Fruit fly (Drosophila melanogaster) whole organism, embryonic: ENCODE results near the gene TBC1D16.

Source experiments
- Adf1 ChIP-seq: fragments of 200-800 bp; sonication (Bioruptor generic); IDR thresholded peaks from 2 replicates; pipeline ENCODE4 v1.3.6; 2022; ENCODE audit warnings: missing biosample characterization, missing genetic modification characterization
- Aef1 ChIP-seq: fragments of 200-800 bp; sonication (Bioruptor generic); IDR thresholded peaks from 3 replicates; pipeline ENCODE4 v1.3.6; 2022; ENCODE audit warnings: missing biosample characterization, missing genetic modification characterization
- Awh ChIP-seq: fragments of 200-800 bp; sonication (Bioruptor generic); IDR thresholded peaks from 2 replicates; pipeline ENCODE4, ENCODE4 v1.3.6; 2022; ENCODE audit warnings: missing biosample characterization, missing genetic modification characterization
- CG10462 ChIP-seq: fragments of 200-800 bp; sonication (Bioruptor generic); optimal IDR thresholded peaks from 2 replicates; lab custom pipeline; 2016; ENCODE audit warnings: missing biosample characterization, missing genetic modification characterization
- CG11723 ChIP-seq: fragments of 200-800 bp; sonication (Bioruptor generic); optimal IDR thresholded peaks from 2 replicates; lab custom pipeline; 2017; ENCODE audit warnings: missing biosample characterization, mild to moderate bottlenecking, missing genetic modification characterization
- CG12104 ChIP-seq: fragments of 200-800 bp; sonication (Bioruptor generic); optimal IDR thresholded peaks from 3 replicates; lab custom pipeline; 2016; ENCODE audit warnings: missing biosample characterization, missing genetic modification characterization
- CG12942 ChIP-seq: fragments of 200-800 bp; sonication (Bioruptor generic); optimal IDR thresholded peaks from 3 replicates; lab custom pipeline; 2016; ENCODE audit warnings: missing biosample characterization, missing genetic modification characterization
- CG14860 ChIP-seq: fragments of 200-800 bp; sonication (Bioruptor generic); IDR thresholded peaks from 3 replicates; pipeline ENCODE4 v1.3.6; 2022; ENCODE audit warnings: missing biosample characterization, missing genetic modification characterization; ENCODE audit not compliant: partially characterized antibody
- CG15073 ChIP-seq: fragments of 200-800 bp; sonication (Bioruptor generic); optimal IDR thresholded peaks from 2 replicates; lab custom pipeline; 2016; ENCODE audit warnings: missing biosample characterization, missing genetic modification characterization
- CG16815 ChIP-seq: fragments of 200-800 bp; sonication (Bioruptor generic); optimal IDR thresholded peaks from 3 replicates; lab custom pipeline; 2017; ENCODE audit warnings: missing biosample characterization, mild to moderate bottlenecking, missing genetic modification characterization
- CG17802 ChIP-seq: fragments of 200-800 bp; sonication (Bioruptor generic); optimal IDR thresholded peaks from 2 replicates; lab custom pipeline; 2018; ENCODE audit warnings: missing biosample characterization, mild to moderate bottlenecking, missing genetic modification characterization, moderate library complexity
- CG1792 ChIP-seq: fragments of 200-800 bp; sonication (Bioruptor generic); optimal IDR thresholded peaks from 2 replicates; lab custom pipeline; 2016; ENCODE audit warnings: missing biosample characterization, missing genetic modification characterization
- CG2129 ChIP-seq: fragments of 200-800 bp; sonication (Bioruptor generic); IDR thresholded peaks from 2 replicates; pipeline ENCODE4 v1.3.6; 2022; ENCODE audit warnings: missing biosample characterization, missing genetic modification characterization; ENCODE audit not compliant: partially characterized antibody
- CG2678 ChIP-seq: fragments of 200-800 bp; sonication (Bioruptor generic); optimal IDR thresholded peaks from 3 replicates; lab custom pipeline; 2019; ENCODE audit warnings: missing biosample characterization, mild to moderate bottlenecking, missing genetic modification characterization, moderate library complexity
- CG2712 ChIP-seq: fragments of 200-800 bp; optimal IDR thresholded peaks from 3 replicates; lab custom pipeline; 2019; ENCODE audit warnings: missing biosample characterization, mild to moderate bottlenecking, missing genetic modification characterization, moderate library complexity
- CG2889 ChIP-seq: fragments of 200-800 bp; sonication (Bioruptor generic); IDR thresholded peaks from 3 replicates; pipeline ENCODE4 v1.3.6; 2022; ENCODE audit warnings: missing biosample characterization, missing genetic modification characterization
- CG30431 ChIP-seq: fragments of 200-800 bp; sonication (Bioruptor generic); optimal IDR thresholded peaks from 2 replicates; lab custom pipeline; 2017; ENCODE audit warnings: missing biosample characterization, missing genetic modification characterization
- CG31224 ChIP-seq: fragments of 200-800 bp; sonication (Bioruptor generic); IDR thresholded peaks from 2 replicates; pipeline ENCODE4 v1.3.6; 2022; ENCODE audit warnings: missing biosample characterization, missing genetic modification characterization
- CG32772 ChIP-seq: fragments of 200-800 bp; sonication (Bioruptor generic); IDR thresholded peaks from 2 replicates; pipeline ENCODE4 v1.3.6; 2022; ENCODE audit warnings: missing biosample characterization, missing genetic modification characterization
- CG33213 ChIP-seq: fragments of 200-800 bp; sonication (Bioruptor generic); optimal IDR thresholded peaks from 3 replicates; lab custom pipeline; 2016; ENCODE audit warnings: missing biosample characterization, missing genetic modification characterization
- CG3407 ChIP-seq: fragments of 200-800 bp; sonication (Bioruptor generic); optimal IDR thresholded peaks from 2 replicates; lab custom pipeline; 2018; ENCODE audit warnings: missing biosample characterization, mild to moderate bottlenecking, missing genetic modification characterization
- CG34376 ChIP-seq: fragments of 200-800 bp; sonication (Bioruptor generic); optimal IDR thresholded peaks from 2 replicates; lab custom pipeline; 2018; ENCODE audit warnings: missing biosample characterization, mild to moderate bottlenecking, missing genetic modification characterization
- CG43689 ChIP-seq: fragments of 200-800 bp; sonication (Bioruptor generic); IDR thresholded peaks from 2 replicates; pipeline ENCODE4 v1.3.6; 2022; ENCODE audit warnings: missing biosample characterization, missing genetic modification characterization
- CG6175 ChIP-seq: fragments of 200-800 bp; sonication (Bioruptor generic); IDR thresholded peaks from 3 replicates; pipeline ENCODE4 v1.3.6; 2022; ENCODE audit warnings: missing biosample characterization, missing genetic modification characterization
- CG7556 ChIP-seq: fragments of 200-800 bp; sonication (Bioruptor generic); optimal IDR thresholded peaks from 2 replicates; lab custom pipeline; 2017; ENCODE audit warnings: missing biosample characterization, mild to moderate bottlenecking, missing genetic modification characterization
- CG7839 ChIP-seq: fragments of 200-800 bp; sonication (Bioruptor generic); optimal IDR thresholded peaks from 3 replicates; lab custom pipeline; 2018; ENCODE audit warnings: missing biosample characterization, mild to moderate bottlenecking, missing genetic modification characterization, moderate library complexity
- CG8281 ChIP-seq: fragments of 200-800 bp; sonication (Bioruptor generic); optimal IDR thresholded peaks from 2 replicates; lab custom pipeline; 2018; ENCODE audit warnings: missing biosample characterization, mild to moderate bottlenecking, missing genetic modification characterization, moderate library complexity
- CHES-1-like ChIP-seq: fragments of 200-800 bp; sonication (Bioruptor generic); optimal IDR thresholded peaks from 2 replicates; lab custom pipeline; 2016; ENCODE audit warnings: missing biosample characterization, missing genetic modification characterization
- Dip2 ChIP-seq: fragments of 200-800 bp; sonication (Bioruptor generic); IDR thresholded peaks from 2 replicates; pipeline ENCODE4 v1.3.6; 2022; ENCODE audit warnings: missing biosample characterization, missing genetic modification characterization
- Doc2 ChIP-seq: fragments of 200-800 bp; sonication (Bioruptor generic); IDR thresholded peaks from 2 replicates; pipeline ENCODE4 v1.3.6; 2022; ENCODE audit warnings: missing biosample characterization, missing genetic modification characterization
- H15 ChIP-seq: fragments of 200-800 bp; sonication (Bioruptor generic); IDR thresholded peaks from 3 replicates; pipeline ENCODE4 v1.3.6; 2022; ENCODE audit warnings: missing biosample characterization, missing genetic modification characterization
- Ravus ChIP-seq: fragments of 200-800 bp; sonication (Bioruptor generic); IDR thresholded peaks from 2 replicates; pipeline ENCODE4 v1.3.6; 2022; ENCODE audit warnings: missing biosample characterization, missing genetic modification characterization
- Side ChIP-seq: fragments of 200-800 bp; sonication (Bioruptor generic); optimal IDR thresholded peaks from 2 replicates; lab custom pipeline; 2016; ENCODE audit warnings: missing biosample characterization, missing genetic modification characterization
- al ChIP-seq: fragments of 200-800 bp; sonication (Bioruptor generic); IDR thresholded peaks from 2 replicates; pipeline ENCODE4 v1.3.6; 2022; ENCODE audit warnings: missing biosample characterization, missing genetic modification characterization
- az2 ChIP-seq: fragments of 200-800 bp; sonication (Bioruptor generic); optimal IDR thresholded peaks from 3 replicates; lab custom pipeline; 2016; ENCODE audit warnings: missing biosample characterization, missing genetic modification characterization
- caup ChIP-seq: fragments of 200-800 bp; sonication (Bioruptor generic); optimal IDR thresholded peaks from 3 replicates; lab custom pipeline; 2017; ENCODE audit warnings: missing biosample characterization, mild to moderate bottlenecking, missing genetic modification characterization, moderate library complexity; ENCODE audit not compliant: severe bottlenecking
- chinmo ChIP-seq: fragments of 200-800 bp; sonication (Bioruptor generic); IDR thresholded peaks from 4 replicates; pipeline ENCODE4 v1.3.6; 2022; ENCODE audit warnings: missing biosample characterization, missing genetic modification characterization; ENCODE audit not compliant: partially characterized antibody
- chm ChIP-seq: fragments of 200-800 bp; sonication (Bioruptor generic); IDR thresholded peaks from 2 replicates; pipeline ENCODE4 v1.3.6; 2022; ENCODE audit warnings: missing biosample characterization, missing genetic modification characterization
- croc ChIP-seq: fragments of 200-800 bp; sonication (Bioruptor generic); conservative IDR thresholded peaks from 3 replicates; pipeline ENCODE4 v1.3.6; 2022; ENCODE audit warnings: missing biosample characterization, missing genetic modification characterization
- eyg ChIP-seq: fragments of 200-800 bp; sonication (Bioruptor generic); optimal IDR thresholded peaks from 3 replicates; lab custom pipeline; 2016; ENCODE audit warnings: missing biosample characterization, missing genetic modification characterization
- fd64A ChIP-seq: fragments of 200-800 bp; sonication (Bioruptor generic); optimal IDR thresholded peaks from 3 replicates; lab custom pipeline; 2018; ENCODE audit warnings: missing biosample characterization, mild to moderate bottlenecking, missing genetic modification characterization
- fd96Cb ChIP-seq: fragments of 200-800 bp; sonication (Bioruptor generic); optimal IDR thresholded peaks from 2 replicates; lab custom pipeline; 2018; ENCODE audit warnings: missing biosample characterization, mild to moderate bottlenecking, missing genetic modification characterization, moderate library complexity
- hbn ChIP-seq: fragments of 200-800 bp; sonication (Bioruptor generic); IDR thresholded peaks from 2 replicates; pipeline ENCODE4 v1.3.6; 2022; ENCODE audit warnings: missing biosample characterization, missing genetic modification characterization; ENCODE audit not compliant: partially characterized antibody
- lmd ChIP-seq: fragments of 200-800 bp; sonication (Bioruptor generic); IDR thresholded peaks from 2 replicates; pipeline ENCODE4 v1.3.6; 2022; ENCODE audit warnings: missing biosample characterization, missing genetic modification characterization
- nau ChIP-seq: fragments of 200-800 bp; sonication (Bioruptor generic); optimal IDR thresholded peaks from 3 replicates; lab custom pipeline; 2017; ENCODE audit warnings: missing biosample characterization, mild to moderate bottlenecking, missing genetic modification characterization, missing genetic modification reagents
- p53 ChIP-seq: fragments of 200-800 bp; sonication (Bioruptor generic); optimal IDR thresholded peaks from 2 replicates; lab custom pipeline; 2016; ENCODE audit warnings: missing biosample characterization, missing genetic modification characterization
- phol ChIP-seq: fragments of 200-800 bp; sonication (Bioruptor generic); optimal IDR thresholded peaks from 3 replicates; lab custom pipeline; 2018; ENCODE audit warnings: missing biosample characterization, mild to moderate bottlenecking, missing genetic modification characterization, moderate library complexity
- pnt ChIP-seq: fragments of 200-800 bp; sonication (Bioruptor generic); optimal IDR thresholded peaks from 3 replicates; lab custom pipeline; 2016; ENCODE audit warnings: missing biosample characterization, missing genetic modification characterization
- ssp ChIP-seq: fragments of 200-800 bp; sonication (Bioruptor generic); IDR thresholded peaks from 2 replicates; pipeline ENCODE4 v1.3.6; 2022; ENCODE audit warnings: missing biosample characterization, missing genetic modification characterization
- trem ChIP-seq: fragments of 200-800 bp; optimal IDR thresholded peaks from 3 replicates; lab custom pipeline; 2019; ENCODE audit warnings: missing biosample characterization, mild to moderate bottlenecking, missing genetic modification characterization, moderate library complexity
- ttk ChIP-seq: fragments of 200-800 bp; sonication (Bioruptor generic); IDR thresholded peaks from 2 replicates; pipeline ENCODE4 v2.1.2; 2022; ENCODE audit warnings: missing biosample characterization, missing genetic modification characterization
- wdn ChIP-seq: fragments of 200-800 bp; sonication (Bioruptor generic); IDR thresholded peaks from 2 replicates; pipeline ENCODE4 v1.3.6; 2022; ENCODE audit warnings: missing biosample characterization, missing genetic modification characterization

TBC1D16 gene

dm6 chr2L:10426534-10427048 lies 8.9 kb downstream of the TBC1D16 start, which contains the start of the genes SmB and KdelR (continued):
- TF ChIP-seq lmd (GFP tag; lab: Robert Waterston, UW): no peak
- no peak for TF ChIP-seq CG30431 (GFP tag; lab: Kevin White, UChicago)
- TF ChIP-seq CG10462 (GFP tag; lab: Kevin White, UChicago): no peak
- no peak for TF ChIP-seq H15 (GFP tag; lab: Robert Waterston, UW)
- no peak for TF ChIP-seq ttk
- no peak for TF ChIP-seq chm (GFP tag; lab: Robert Waterston, UW)
- peak; percentile 61 for TF ChIP-seq CG2712
- TF ChIP-seq CG17802 (tag; lab: Kevin White, UChicago): no peak
- no peak for TF ChIP-seq CG11723 (GFP tag; lab: Kevin White, UChicago)
- no peak for TF ChIP-seq croc (GFP tag; lab: Robert Waterston, UW)
- no peak for TF ChIP-seq Awh (GFP tag; lab: Robert Waterston, UW)
- TF ChIP-seq CG3407 (GFP tag; lab: Kevin White, UChicago): no peak
- no peak for TF ChIP-seq fd64A
- TF ChIP-seq CG1792: no peak
- TF ChIP-seq CG34376 (GFP tag; lab: Kevin White, UChicago): no peak
- no peak for TF ChIP-seq Side (GFP tag; lab: Kevin White, UChicago)
- TF ChIP-seq CG33213: peak; percentile 4
- no peak for TF ChIP-seq fd96Cb (tag; lab: Kevin White, UChicago)
- TF ChIP-seq Dip2 (GFP tag; lab: Robert Waterston, UW): no peak
- no peak for TF ChIP-seq CG8281
- peak; percentile 90 for TF ChIP-seq CG14860 (GFP tag; lab: Robert Waterston, UW)
- no peak; the same call in 1 of the 2 replicates for TF ChIP-seq ssp (GFP tag; lab: Robert Waterston, UW)
- TF ChIP-seq CG15073 (GFP tag; lab: Kevin White, UChicago): no peak
- no peak for TF ChIP-seq az2 (GFP tag; lab: Kevin White, UChicago)
- no peak for TF ChIP-seq CG16815 (GFP tag; lab: Kevin White, UChicago)
- TF ChIP-seq eyg (GFP tag; lab: Kevin White, UChicago): no peak
- no peak for TF ChIP-seq p53 (GFP tag; lab: Kevin White, UChicago)
- TF ChIP-seq CG7839 (tag; lab: Kevin White, UChicago): no peak
- TF ChIP-seq trem (tag; lab: Kevin White, UChicago): peak; percentile 78
- peak; percentile 83 for TF ChIP-seq phol (tag; lab: Kevin White, UChicago)
- no peak for TF ChIP-seq wdn
- no peak for TF ChIP-seq nau (GFP tag; lab: Kevin White, UChicago)
- TF ChIP-seq Doc2 (GFP tag; lab: Robert Waterston, UW): no peak
- peak; percentile 30 for TF ChIP-seq CG7556 (GFP tag; lab: Kevin White, UChicago)
- peak; percentile 31; the same call in 1 of the 2 replicates for TF ChIP-seq CG2129
- TF ChIP-seq CG32772 (GFP tag; lab: Robert Waterston, UW): no peak; the same call in 1 of the 2 replicates
- TF ChIP-seq pnt (GFP tag; lab: Kevin White, UChicago): no peak
- no peak for TF ChIP-seq CG12942
- peak; percentile 71 for TF ChIP-seq hbn
- TF ChIP-seq CG6175 (GFP tag; lab: Robert Waterston, UW): no peak
- TF ChIP-seq CG12104 (GFP tag; lab: Kevin White, UChicago): no peak
- no peak for TF ChIP-seq CG2889 (GFP tag; lab: Robert Waterston, UW)
- TF ChIP-seq Ravus: no peak
- no peak for TF ChIP-seq CG31224
- peak; percentile 61; the same call in 1 of the 4 replicates for TF ChIP-seq chinmo (GFP tag; lab: Robert Waterston, UW)
- TF ChIP-seq CG2678 (tag; lab: Kevin White, UChicago): no peak
- no peak for TF ChIP-seq Aef1
- TF ChIP-seq CG43689 (GFP tag; lab: Robert Waterston, UW): no peak
- TF ChIP-seq CHES-1-like (GFP tag; lab: Kevin White, UChicago): peak; percentile 26
- TF ChIP-seq al (GFP tag; lab: Robert Waterston, UW): no peak
- TF ChIP-seq caup (GFP tag; lab: Kevin White, UChicago): no peak
- TF ChIP-seq Adf1 (GFP tag; lab: Robert Waterston, UW): peak; percentile 18; the same call in 1 of the 2 replicates
